Fruit fly (Drosophila melanogaster) whole organism, embryonic: Measurements from ENCODE around the gene ry.

Source experiments
- Ada2b ChIP-seq: fragments of 200-800 bp; sonication (Bioruptor generic); IDR thresholded peaks from 2 replicates; pipeline ENCODE4 v1.3.6; 2022; ENCODE audit warnings: missing biosample characterization, missing genetic modification characterization
- CG11093 ChIP-seq: fragments of 200-800 bp; sonication (Bioruptor generic); IDR thresholded peaks from 3 replicates; pipeline ENCODE4 v1.3.6; 2022; ENCODE audit warnings: missing biosample characterization, missing genetic modification characterization
- CG11247 ChIP-seq: fragments of 200-800 bp; sonication (Bioruptor generic); IDR thresholded peaks from 2 replicates; pipeline ENCODE4 v1.3.6; 2022; ENCODE audit warnings: missing biosample characterization, missing genetic modification characterization
- CG12071 ChIP-seq: fragments of 200-800 bp; sonication (Bioruptor generic); optimal IDR thresholded peaks from 3 replicates; lab custom pipeline; 2018; ENCODE audit warnings: missing biosample characterization, mild to moderate bottlenecking, missing genetic modification characterization
- CG13424 ChIP-seq: fragments of 200-800 bp; sonication (Bioruptor generic); optimal IDR thresholded peaks from 2 replicates; lab custom pipeline; 2019; ENCODE audit warnings: missing biosample characterization, mild to moderate bottlenecking, missing genetic modification characterization, moderate library complexity
- CG14441 ChIP-seq: fragments of 200-800 bp; sonication (Bioruptor generic); IDR thresholded peaks from 2 replicates; pipeline ENCODE4 v1.3.6; 2022; ENCODE audit warnings: missing biosample characterization, missing genetic modification characterization
- CG14667 ChIP-seq: fragments of 200-800 bp; sonication (Bioruptor generic); IDR thresholded peaks from 2 replicates; pipeline ENCODE4 v1.3.6; 2022; ENCODE audit warnings: missing biosample characterization, missing genetic modification characterization
- CG14860 ChIP-seq: fragments of 200-800 bp; sonication (Bioruptor generic); IDR thresholded peaks from 3 replicates; pipeline ENCODE4 v1.3.6; 2022; ENCODE audit warnings: missing biosample characterization, missing genetic modification characterization; ENCODE audit not compliant: partially characterized antibody
- CG14965 ChIP-seq: fragments of 200-800 bp; sonication (Bioruptor generic); optimal IDR thresholded peaks from 2 replicates; lab custom pipeline; 2016; ENCODE audit warnings: missing biosample characterization, missing genetic modification characterization, borderline replicate concordance
- CG15269 ChIP-seq: fragments of 200-800 bp; sonication (Bioruptor generic); optimal IDR thresholded peaks from 2 replicates; lab custom pipeline; 2018; ENCODE audit warnings: missing biosample characterization, mild to moderate bottlenecking, missing genetic modification characterization, moderate library complexity
- CG15479 ChIP-seq: fragments of 200-800 bp; sonication (Bioruptor generic); optimal IDR thresholded peaks from 3 replicates; lab custom pipeline; 2019; ENCODE audit warnings: missing biosample characterization, mild to moderate bottlenecking, missing genetic modification characterization, moderate library complexity
- CG17359 ChIP-seq: fragments of 200-800 bp; sonication (Bioruptor generic); optimal IDR thresholded peaks from 3 replicates; lab custom pipeline; 2018; ENCODE audit warnings: missing biosample characterization, mild to moderate bottlenecking, missing genetic modification characterization, moderate library complexity
- CG18764 ChIP-seq: fragments of 200-800 bp; sonication (Bioruptor generic); optimal IDR thresholded peaks from 3 replicates; lab custom pipeline; 2016; ENCODE audit warnings: missing biosample characterization, missing genetic modification characterization
- CG2116 ChIP-seq: fragments of 200-800 bp; sonication (Bioruptor generic); optimal IDR thresholded peaks from 3 replicates; lab custom pipeline; 2018; ENCODE audit warnings: missing biosample characterization, mild to moderate bottlenecking, missing genetic modification characterization
- CG2202 ChIP-seq: fragments of 200-800 bp; sonication (Bioruptor generic); optimal IDR thresholded peaks from 2 replicates; lab custom pipeline; 2018; ENCODE audit warnings: missing biosample characterization, mild to moderate bottlenecking, missing genetic modification characterization
- CG2678 ChIP-seq: fragments of 200-800 bp; sonication (Bioruptor generic); optimal IDR thresholded peaks from 3 replicates; lab custom pipeline; 2019; ENCODE audit warnings: missing biosample characterization, mild to moderate bottlenecking, missing genetic modification characterization, moderate library complexity
- CG2875 ChIP-seq: fragments of 200-800 bp; sonication (Bioruptor generic); optimal IDR thresholded peaks from 2 replicates; lab custom pipeline; 2017; ENCODE audit warnings: missing biosample characterization, mild to moderate bottlenecking, missing genetic modification characterization, missing genetic modification reagents
- CG3065 ChIP-seq: fragments of 200-800 bp; sonication (Bioruptor generic); optimal IDR thresholded peaks from 2 replicates; lab custom pipeline; 2016; ENCODE audit warnings: missing biosample characterization, missing genetic modification characterization
- CG34376 ChIP-seq: fragments of 200-800 bp; sonication (Bioruptor generic); optimal IDR thresholded peaks from 2 replicates; lab custom pipeline; 2018; ENCODE audit warnings: missing biosample characterization, mild to moderate bottlenecking, missing genetic modification characterization
- CG6175 ChIP-seq: fragments of 200-800 bp; sonication (Bioruptor generic); IDR thresholded peaks from 3 replicates; pipeline ENCODE4 v1.3.6; 2022; ENCODE audit warnings: missing biosample characterization, missing genetic modification characterization
- CG7556 ChIP-seq: fragments of 200-800 bp; sonication (Bioruptor generic); optimal IDR thresholded peaks from 2 replicates; lab custom pipeline; 2017; ENCODE audit warnings: missing biosample characterization, mild to moderate bottlenecking, missing genetic modification characterization
- CG7786 ChIP-seq: fragments of 200-800 bp; sonication (Bioruptor generic); optimal IDR thresholded peaks from 2 replicates; lab custom pipeline; 2016; ENCODE audit warnings: missing biosample characterization, missing genetic modification characterization
- CG7963 ChIP-seq: fragments of 200-800 bp; sonication (Bioruptor generic); IDR thresholded peaks from 3 replicates; pipeline ENCODE4 v1.3.6; 2022; ENCODE audit warnings: missing biosample characterization, missing genetic modification characterization; ENCODE audit not compliant: partially characterized antibody
- CG8388 ChIP-seq: fragments of 200-800 bp; sonication (Bioruptor generic); optimal IDR thresholded peaks from 2 replicates; lab custom pipeline; 2019; ENCODE audit warnings: missing biosample characterization, mild to moderate bottlenecking, missing genetic modification characterization, moderate library complexity
- CG9797 ChIP-seq: fragments of 200-800 bp; sonication (Bioruptor generic); optimal IDR thresholded peaks from 3 replicates; lab custom pipeline; 2018; ENCODE audit warnings: missing biosample characterization, mild to moderate bottlenecking, missing genetic modification characterization
- CTCF ChIP-seq: fragments of 200-800 bp; sonication (Bioruptor generic); optimal IDR thresholded peaks from 2 replicates; lab custom pipeline; 2017; ENCODE audit warnings: missing biosample characterization, mild to moderate bottlenecking, missing genetic modification characterization, moderate library complexity
- CkIIα-i1 ChIP-seq: fragments of 200-800 bp; sonication (Bioruptor generic); IDR thresholded peaks from 2 replicates; pipeline ENCODE4 v1.3.6; 2022; ENCODE audit warnings: missing biosample characterization, missing genetic modification characterization
- Dfd ChIP-seq, 2 experiments: fragments of >200 bp; optimal IDR thresholded peaks; 2 replicates each; lab custom pipeline; 2017; ENCODE audit warnings: missing biosample characterization in 2 of 2, missing genetic modification characterization in 2 of 2
- Fer3 ChIP-seq: fragments of 200-800 bp; sonication (Bioruptor generic); optimal IDR thresholded peaks from 2 replicates; lab custom pipeline; 2018; ENCODE audit warnings: missing biosample characterization, mild to moderate bottlenecking, missing genetic modification characterization, moderate library complexity
- HLH54F ChIP-seq: fragments of 200-800 bp; sonication (Bioruptor generic); optimal IDR thresholded peaks from 3 replicates; lab custom pipeline; 2016; ENCODE audit warnings: missing biosample characterization, missing genetic modification characterization
- Hand ChIP-seq: fragments of 200-800 bp; sonication (Bioruptor generic); optimal IDR thresholded peaks from 2 replicates; lab custom pipeline; 2017; ENCODE audit warnings: mild to moderate bottlenecking, missing biosample characterization, missing genetic modification reagents, missing genetic modification characterization
- Hr3 ChIP-seq: fragments of 200-800 bp; sonication (Bioruptor generic); optimal IDR thresholded peaks from 3 replicates; lab custom pipeline; 2016; ENCODE audit warnings: missing biosample characterization, missing genetic modification characterization
- Hr51 ChIP-seq, 2 experiments: fragments of 200-800 bp; sonication (Bioruptor generic); optimal IDR thresholded peaks; 2 replicates in 1 of 2; 3 replicates in 1 of 2; lab custom pipeline; 2016 to 2018; ENCODE audit warnings: missing biosample characterization in 2 of 2, missing genetic modification characterization in 2 of 2, mild to moderate bottlenecking in 1 of 2, moderate library complexity in 1 of 2
- NK7.1 ChIP-seq: fragments of 200-800 bp; sonication (Bioruptor generic); optimal IDR thresholded peaks from 3 replicates; lab custom pipeline; 2016; ENCODE audit warnings: missing biosample characterization, missing genetic modification characterization
- Stat92E ChIP-seq, 3 experiments: fragments of >200 bp in 2 of 3; fragments of 200-800 bp in 1 of 3; sonication (Bioruptor generic) in 1 of 3; optimal IDR thresholded peaks; 2 replicates each; lab custom pipeline; 2017 to 2019; ENCODE audit warnings: missing biosample characterization in 3 of 3, missing genetic modification characterization in 3 of 3, mild to moderate bottlenecking in 1 of 3, moderate library complexity in 1 of 3
- ac ChIP-seq: fragments of 200-800 bp; sonication (Bioruptor generic); optimal IDR thresholded peaks from 3 replicates; lab custom pipeline; 2017; ENCODE audit warnings: missing biosample characterization, mild to moderate bottlenecking, missing genetic modification characterization
- dati ChIP-seq: fragments of 200-800 bp; sonication (Bioruptor generic); IDR thresholded peaks from 2 replicates; pipeline ENCODE4 v1.3.6; 2022; ENCODE audit warnings: missing biosample characterization, missing genetic modification characterization
- fd102C ChIP-seq: fragments of 200-800 bp; sonication (Bioruptor generic); optimal IDR thresholded peaks from 2 replicates; lab custom pipeline; 2018; ENCODE audit warnings: missing biosample characterization, mild to moderate bottlenecking, missing genetic modification characterization, moderate library complexity
- ind ChIP-seq: fragments of 200-800 bp; sonication (Bioruptor generic); optimal IDR thresholded peaks from 3 replicates; lab custom pipeline; 2016; ENCODE audit warnings: missing biosample characterization, missing genetic modification characterization
- lov ChIP-seq, 2 experiments: fragments of 200-800 bp in 1 of 2; fragments of >200 bp in 1 of 2; sonication (Bioruptor generic) in 1 of 2; IDR thresholded peaks in 1 of 2; optimal IDR thresholded peaks in 1 of 2; 2 replicates in 1 of 2; 3 replicates in 1 of 2; pipeline versions ENCODE4 v1.3.6 to Lab custom; 2017 to 2022; ENCODE audit warnings: missing biosample characterization in 1 of 2, missing genetic modification characterization in 1 of 2
- nau ChIP-seq: fragments of 200-800 bp; sonication (Bioruptor generic); optimal IDR thresholded peaks from 3 replicates; lab custom pipeline; 2017; ENCODE audit warnings: missing biosample characterization, mild to moderate bottlenecking, missing genetic modification characterization, missing genetic modification reagents
- onecut ChIP-seq: fragments of 200-800 bp; sonication (Bioruptor generic); IDR thresholded peaks from 2 replicates; pipeline ENCODE4 v1.3.6; 2022; ENCODE audit warnings: missing biosample characterization, missing genetic modification characterization
- pb ChIP-seq: fragments of 200-800 bp; sonication (Bioruptor generic); optimal IDR thresholded peaks from 3 replicates; lab custom pipeline; 2016; ENCODE audit warnings: missing biosample characterization, missing genetic modification characterization
- pnt ChIP-seq: fragments of 200-800 bp; sonication (Bioruptor generic); optimal IDR thresholded peaks from 3 replicates; lab custom pipeline; 2016; ENCODE audit warnings: missing biosample characterization, missing genetic modification characterization
- scrt ChIP-seq: fragments of 200-800 bp; sonication (Bioruptor generic); optimal IDR thresholded peaks from 2 replicates; lab custom pipeline; 2018; ENCODE audit warnings: missing biosample characterization, mild to moderate bottlenecking, missing genetic modification characterization, moderate library complexity
- shn ChIP-seq: fragments of 200-800 bp; sonication (Bioruptor generic); optimal IDR thresholded peaks from 3 replicates; lab custom pipeline; 2016; ENCODE audit warnings: missing biosample characterization, missing genetic modification characterization
- slp2 ChIP-seq: fragments of 200-800 bp; sonication (Bioruptor generic); optimal IDR thresholded peaks from 2 replicates; lab custom pipeline; 2016; ENCODE audit warnings: missing biosample characterization, missing genetic modification characterization
- tup ChIP-seq: fragments of 200-800 bp; sonication (Bioruptor generic); optimal IDR thresholded peaks from 2 replicates; lab custom pipeline; 2016; ENCODE audit warnings: missing biosample characterization, mild to moderate bottlenecking, missing genetic modification characterization, moderate library complexity
- unpg ChIP-seq: fragments of 200-800 bp; sonication (Bioruptor generic); optimal IDR thresholded peaks from 3 replicates; lab custom pipeline; 2018; ENCODE audit warnings: missing biosample characterization, mild to moderate bottlenecking, missing genetic modification characterization, moderate library complexity

ry gene

DNA sequence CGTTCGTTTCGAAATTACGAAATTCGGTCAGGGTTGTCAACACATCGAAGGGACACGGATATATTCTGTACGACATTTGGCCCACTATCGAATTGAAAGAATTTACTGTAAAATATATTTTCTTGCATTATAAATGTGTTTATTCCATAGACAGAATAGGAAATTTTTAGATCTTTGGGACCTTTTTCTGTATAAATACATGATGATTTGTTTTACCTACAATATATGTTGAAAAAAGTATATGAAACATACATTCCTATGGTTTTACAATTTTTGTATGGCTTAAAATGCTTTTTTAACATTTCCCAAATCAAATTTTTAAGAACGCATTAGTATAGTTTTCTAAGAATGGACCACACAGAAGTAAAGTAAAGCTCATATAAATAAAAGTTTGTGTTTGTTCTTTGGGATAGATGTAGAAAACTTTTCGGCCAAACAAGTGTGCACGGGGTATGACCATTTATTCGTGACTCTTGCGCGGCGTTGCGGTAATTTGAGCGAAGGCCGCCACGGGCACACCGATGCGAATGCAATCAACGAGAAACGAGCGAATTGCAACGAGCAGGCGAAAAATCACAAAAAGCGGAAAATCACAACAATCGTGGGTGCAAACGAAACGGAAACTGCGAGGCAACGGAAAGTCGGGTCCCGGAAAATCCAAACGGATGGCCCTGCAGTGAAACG lies 34.6 kb upstream of the ry start, which contains the start of the genes CG17327, CG44194 and CG7518 (continued):
- no peak for TF ChIP-seq pb
- no peak for TF ChIP-seq unpg (GFP tag; lab: Kevin White, UChicago)
- TF ChIP-seq CG17359: no peak
- TF ChIP-seq Fer3 (tag; lab: Kevin White, UChicago): no peak
- TF ChIP-seq CG2116 (GFP tag; lab: Kevin White, UChicago): peak; percentile 74
- no peak for TF ChIP-seq NK7.1 (GFP tag; lab: Kevin White, UChicago)
- no peak for TF ChIP-seq lov (optimal IDR thresholded peaks at IDR 0.05; lab: Kevin White, UChicago)
- TF ChIP-seq lov (GFP tag; IDR thresholded peaks at IDR 0.05; lab: Robert Waterston, UW): no peak
- TF ChIP-seq CG14965 (GFP tag; lab: Kevin White, UChicago): no peak
- TF ChIP-seq Hr3 (GFP tag; lab: Kevin White, UChicago): peak; percentile 53
- no peak for TF ChIP-seq CG15479 (GFP tag; lab: Kevin White, UChicago)
- TF ChIP-seq pnt: no peak
- no peak for TF ChIP-seq CG18764 (GFP tag; lab: Kevin White, UChicago)
- no peak for TF ChIP-seq slp2
- TF ChIP-seq CG7786: peak; percentile 26
- TF ChIP-seq CG14441 (GFP tag; lab: Robert Waterston, UW): no peak
- TF ChIP-seq CG11093 (GFP tag; lab: Robert Waterston, UW): no peak
- 0 out of 3 replicates have a peak, but pooled peaks have one; percentile 13 for TF ChIP-seq CG14860
- TF ChIP-seq scrt (GFP tag; lab: Kevin White, UChicago): no peak
- TF ChIP-seq CG6175: no peak
- TF ChIP-seq CkIIα-i1 (GFP tag; lab: Robert Waterston, UW): no peak
- TF ChIP-seq CG7963 (GFP tag; lab: Robert Waterston, UW): 0 out of 3 replicates have a peak, but pooled peaks have one; percentile 48
- TF ChIP-seq CG9797: peak; percentile 90
- TF ChIP-seq Hr51 (GFP tag; optimal IDR thresholded peaks at IDR 0.05; lab: Kevin White, UChicago): no peak
- TF ChIP-seq fd102C (GFP tag; lab: Kevin White, UChicago): no peak
- peak; percentile 5 for TF ChIP-seq CG34376 (GFP tag; lab: Kevin White, UChicago)
- no peak for TF ChIP-seq CG12071 (GFP tag; lab: Kevin White, UChicago)
- no peak for TF ChIP-seq CG11247 (GFP tag; lab: Robert Waterston, UW)
- TF ChIP-seq ind (GFP tag; lab: Kevin White, UChicago): no peak
- TF ChIP-seq CG3065: no peak
- no peak for TF ChIP-seq CG2875 (GFP tag; lab: Kevin White, UChicago)
- TF ChIP-seq CG7556 (GFP tag; lab: Kevin White, UChicago): no peak
- TF ChIP-seq Stat92E (GFP tag; optimal IDR thresholded peaks at IDR 0.05; lab: Kevin White, UChicago): no peak
- TF ChIP-seq tup (GFP tag; lab: Kevin White, UChicago): no peak
- no peak for TF ChIP-seq CG15269 (tag; lab: Kevin White, UChicago)
- TF ChIP-seq CG2202 (tag; lab: Kevin White, UChicago): no peak
- no peak for TF ChIP-seq onecut (GFP tag; lab: Robert Waterston, UW)
- no peak for TF ChIP-seq CG8388
- TF ChIP-seq ac (GFP tag; lab: Kevin White, UChicago): no peak
- peak; percentile 42 for TF ChIP-seq CTCF
- TF ChIP-seq Hand (GFP tag; lab: Kevin White, UChicago): no peak
- no peak for TF ChIP-seq shn (GFP tag; lab: Kevin White, UChicago)
- TF ChIP-seq nau (GFP tag; lab: Kevin White, UChicago): no peak
- no peak for TF ChIP-seq Ada2b (GFP tag; lab: Robert Waterston, UW)
- no peak for TF ChIP-seq CG14667 (GFP tag; lab: Robert Waterston, UW)
- peak; percentile 35 for TF ChIP-seq CG13424 (tag; lab: Kevin White, UChicago)
- no peak for TF ChIP-seq CG2678 (tag; lab: Kevin White, UChicago)
- no peak for TF ChIP-seq dati (GFP tag; lab: Robert Waterston, UW)
- TF ChIP-seq HLH54F (GFP tag; lab: Kevin White, UChicago): peak; percentile 40
- no peak for TF ChIP-seq Dfd (GFP tag; optimal IDR thresholded peaks at IDR 0.05; lab: Kevin White, UChicago)
